Fruit fly (Drosophila melanogaster) whole organism, embryonic: ENCODE measurements around the gene CG17036.

Source experiments
- CG11085 ChIP-seq: fragments of 200-800 bp; sonication (Bioruptor generic); IDR thresholded peaks from 2 replicates; pipeline ENCODE4 v1.3.6; 2022; ENCODE audit warnings: missing biosample characterization, missing genetic modification characterization
- CG13123 ChIP-seq: fragments of 200-800 bp; sonication (Bioruptor generic); optimal IDR thresholded peaks from 2 replicates; lab custom pipeline; 2016; ENCODE audit warnings: missing biosample characterization, missing genetic modification characterization
- CG13424 ChIP-seq: fragments of 200-800 bp; sonication (Bioruptor generic); optimal IDR thresholded peaks from 2 replicates; lab custom pipeline; 2019; ENCODE audit warnings: missing biosample characterization, mild to moderate bottlenecking, missing genetic modification characterization, moderate library complexity
- CG8924 ChIP-seq: fragments of 200-800 bp; optimal IDR thresholded peaks from 3 replicates; lab custom pipeline; 2019; ENCODE audit warnings: missing biosample characterization, mild to moderate bottlenecking, missing genetic modification characterization, moderate library complexity
- NK7.1 ChIP-seq: fragments of 200-800 bp; sonication (Bioruptor generic); optimal IDR thresholded peaks from 3 replicates; lab custom pipeline; 2016; ENCODE audit warnings: missing biosample characterization, missing genetic modification characterization
- Opbp ChIP-seq: fragments of 200-800 bp; sonication (Bioruptor generic); IDR thresholded peaks from 3 replicates; pipeline ENCODE4 v1.3.6; 2022; ENCODE audit warnings: missing biosample characterization, missing genetic modification characterization; ENCODE audit not compliant: partially characterized antibody
- chn ChIP-seq: fragments of 200-800 bp; sonication (Bioruptor generic); optimal IDR thresholded peaks from 2 replicates; lab custom pipeline; 2016; ENCODE audit warnings: missing biosample characterization, missing genetic modification characterization
- dysf ChIP-seq: fragments of 200-800 bp; sonication (Bioruptor generic); IDR thresholded peaks from 3 replicates; pipeline ENCODE4 v1.3.6; 2022; ENCODE audit warnings: missing biosample characterization, missing genetic modification characterization
- klu ChIP-seq: fragments of 200-800 bp; sonication (Bioruptor generic); IDR thresholded peaks from 2 replicates; pipeline ENCODE4 v1.3.6; 2022; ENCODE audit warnings: missing biosample characterization, missing genetic modification characterization
- pita ChIP-seq: fragments of 200-800 bp; sonication (Bioruptor generic); optimal IDR thresholded peaks from 2 replicates; lab custom pipeline; 2017; ENCODE audit warnings: missing biosample characterization, mild to moderate bottlenecking, missing genetic modification characterization
- zf30C ChIP-seq: fragments of 200-800 bp; sonication (Bioruptor generic); optimal IDR thresholded peaks from 3 replicates; lab custom pipeline; 2018; ENCODE audit warnings: missing biosample characterization, mild to moderate bottlenecking, missing genetic modification characterization

DNA sequence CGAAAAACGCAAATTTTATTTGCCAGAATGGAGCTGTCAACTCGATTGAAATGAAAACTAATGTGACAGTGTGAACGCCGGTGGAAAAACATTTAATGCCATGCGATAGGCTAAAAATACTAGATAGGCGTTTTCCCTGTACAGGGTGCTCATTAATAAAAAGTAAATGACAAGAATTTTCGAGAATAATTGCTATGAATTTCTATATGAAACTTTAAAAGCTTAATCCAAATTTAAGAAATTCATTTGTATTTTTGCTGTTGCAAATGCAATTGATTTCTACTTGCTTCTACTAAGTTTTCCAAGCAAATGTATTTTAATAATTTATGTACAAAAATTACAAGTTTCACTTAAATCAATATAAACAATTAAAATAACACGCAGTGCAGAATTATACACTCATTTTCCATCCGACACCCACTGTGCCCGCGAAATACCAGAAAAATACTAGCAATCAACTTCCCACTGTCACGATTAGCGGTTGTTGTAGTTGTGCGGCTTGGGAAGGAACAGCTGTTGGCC, 21.3 kb upstream of the CG17036 start, which contains the start of gene Pih1D1:
- no peak for TF ChIP-seq pita
- TF ChIP-seq klu (GFP tag; lab: Robert Waterston, UW) = peak; percentile 97
- TF ChIP-seq zf30C (GFP tag; lab: Kevin White, UChicago) = no peak
- TF ChIP-seq CG13424 (tag; lab: Kevin White, UChicago) = peak; percentile 96
- TF ChIP-seq NK7.1 (GFP tag; lab: Kevin White, UChicago) = peak; percentile 81
- TF ChIP-seq chn (GFP tag; lab: Kevin White, UChicago) = peak; percentile 94
- peak; percentile 98 for TF ChIP-seq dysf (GFP tag; lab: Robert Waterston, UW)
- peak; percentile 89 for TF ChIP-seq CG13123
- TF ChIP-seq CG11085 (GFP tag; lab: Robert Waterston, UW) = peak; percentile 92
- no peak for TF ChIP-seq Opbp (GFP tag; lab: Robert Waterston, UW)
- peak; percentile 95 for TF ChIP-seq CG8924 (tag; lab: Kevin White, UChicago)
